In genomic region chr3R:6234189-6234758, dm6 we compare ENCODE assay signal across 3 fruit fly cellular contexts.
TF ChIP-seq lines count a peak whose summit lies in the region.

Gene Osi6, plus strand, starts transcription at chr3R:6234708.

- no peak for TF ChIP-seq CTCF in whole organism, embryonic (GFP tag; optimal IDR thresholded peaks at IDR 0.05; lab: Kevin White, UChicago)

TF ChIP-seq in whole organism, 6 proteins besides CTCF, POLR2A, EP300 and RAD21:
- TF ChIP-seq usp (GFP tag; optimal IDR thresholded peaks at IDR 0.05; lab: Kevin White, UChicago): no peak
- no peak for TF ChIP-seq psq (optimal IDR thresholded peaks at IDR 0.05; lab: Kevin White, UChicago)
- TF ChIP-seq EcR (GFP tag; optimal IDR thresholded peaks at IDR 0.05; lab: Kevin White, UChicago): no peak
- peak; percentile 29 for TF ChIP-seq Dll (optimal IDR thresholded peaks at IDR 0.05; lab: Kevin White, UChicago)
- TF ChIP-seq CG8478 (optimal IDR thresholded peaks at IDR 0.05; lab: Kevin White, UChicago): no peak
- no peak for TF ChIP-seq pan (optimal IDR thresholded peaks at IDR 0.05; lab: Kevin White, UChicago)

TF ChIP-seq in whole organism, embryonic, 481 proteins besides CTCF, POLR2A, EP300 and RAD21:
- TF ChIP-seq CG4854 (GFP tag; optimal IDR thresholded peaks at IDR 0.05; lab: Kevin White, UChicago) (no peak), CG8359 (GFP tag; optimal IDR thresholded peaks at IDR 0.05; lab: Kevin White, UChicago; ENCODE audit: borderline replicate concordance) (no peak), sr (GFP tag; IDR thresholded peaks at IDR 0.05; lab: Robert Waterston, UW) (0 out of 3 replicates have a peak, but pooled peaks have one; percentile 20), pros (GFP tag; optimal IDR thresholded peaks at IDR 0.05; lab: Kevin White, UChicago) (peak; percentile 90), Pdp1 (GFP tag; optimal IDR thresholded peaks at IDR 0.05; lab: Kevin White, UChicago) (peak in 1 of 2 experiments; percentile 40), CG12155 (GFP tag; optimal IDR thresholded peaks at IDR 0.05; lab: Kevin White, UChicago) (no peak), MTF-1 (GFP tag; optimal IDR thresholded peaks at IDR 0.05; lab: Kevin White, UChicago; ENCODE audit: borderline replicate concordance) (no peak), Trl (optimal IDR thresholded peaks at IDR 0.05; lab: Kevin White, UChicago) (peak in 1 of 2 experiments; percentile 30), Trl (GFP tag; optimal IDR thresholded peaks at IDR 0.05; lab: Kevin White, UChicago) (no peak), NFAT (GFP tag; IDR thresholded peaks at IDR 0.05; lab: Robert Waterston, UW) (no peak), cg (GFP tag; optimal IDR thresholded peaks at IDR 0.05; lab: Kevin White, UChicago) (peak; percentile 46), CG3163 (GFP tag; optimal IDR thresholded peaks at IDR 0.05; lab: Kevin White, UChicago) (peak; percentile 33), Eip74EF (GFP tag; optimal IDR thresholded peaks at IDR 0.05; lab: Kevin White, UChicago) (peak in 1 of 2 experiments; percentile 85), CG17829 (tag; optimal IDR thresholded peaks at IDR 0.05; lab: Kevin White, UChicago) (no peak), CG5953 (GFP tag; IDR thresholded peaks at IDR 0.05; lab: Robert Waterston, UW) (0 out of 2 replicates have a peak, but pooled peaks have one; percentile 12), amos (GFP tag; IDR thresholded peaks at IDR 0.05; lab: Robert Waterston, UW; ENCODE audit: partially characterized antibody) (no peak)

TF ChIP-seq in whole organism, prepupa, 60 proteins besides CTCF, POLR2A, EP300 and RAD21:
- TF ChIP-seq Eip78C (GFP tag; lab: Kevin White, UChicago) (peak; percentile 38), CG16779 (tag; optimal IDR thresholded peaks at IDR 0.05; lab: Kevin White, UChicago) (no peak)
